Fruit fly (Drosophila melanogaster): ENCODE data around the gene CG33703.

CG33703 gene

dm6 chr3L:9512560-9512959 is at the start of gene CG33703:
CG33703 (minus strand) TSS chr3L:9512660.
- no peak for TF ChIP-seq noc (tag; optimal IDR thresholded peaks at IDR 0.05)

dm6 chr3L:9559040-9559439 is 46.6 kb upstream of the CG33703 start:
- no peak for TF ChIP-seq noc (tag; optimal IDR thresholded peaks at IDR 0.05)

dm6 chr3L:9556666-9557065 is 44.2 kb upstream of the CG33703 start:
- TF ChIP-seq noc (tag; optimal IDR thresholded peaks at IDR 0.05): no peak

dm6 chr3L:9555004-9555403 is 42.5 kb upstream of the CG33703 start:
- TF ChIP-seq noc (tag; optimal IDR thresholded peaks at IDR 0.05): no peak

dm6 chr3L:9552190-9552809 is 39.8 kb upstream of the CG33703 start:
- no peak for TF ChIP-seq noc (tag; optimal IDR thresholded peaks at IDR 0.05)

dm6 chr3L:9550873-9551580 is 38.6 kb upstream of the CG33703 start:
- no peak for TF ChIP-seq noc (tag; optimal IDR thresholded peaks at IDR 0.05)

dm6 chr3L:9549690-9550303 is 37.3 kb upstream of the CG33703 start:
- TF ChIP-seq noc (tag; optimal IDR thresholded peaks at IDR 0.05): no peak

- TF ChIP-seq noc (tag; optimal IDR thresholded peaks at IDR 0.05): no peak
Observed at dm6 chr3L:9548800-9549199, 36.3 kb upstream of the CG33703 start.

- no peak for TF ChIP-seq noc (tag; optimal IDR thresholded peaks at IDR 0.05)
Observed at dm6 chr3L:9547910-9548309, 35.5 kb upstream of the CG33703 start.

dm6 chr3L:9546875-9547324 is 34.4 kb upstream of the CG33703 start, which contains the start of gene CG42673:
CG42673 (plus strand) TSS chr3L:9547220.
- TF ChIP-seq noc (tag; optimal IDR thresholded peaks at IDR 0.05): no peak

dm6 chr3L:9543899-9544298 is 31.4 kb upstream of the CG33703 start, which contains the start of gene Ir67a:
Ir67a (minus strand) TSS chr3L:9543999.
- no peak for TF ChIP-seq noc (tag; optimal IDR thresholded peaks at IDR 0.05)

- TF ChIP-seq noc (tag; optimal IDR thresholded peaks at IDR 0.05): no peak
Observed at dm6 chr3L:9528835-9529234, 16.4 kb upstream of the CG33703 start, which contains the start of gene Or67a. Or67a (plus strand) TSS chr3L:9529067.

- no peak for TF ChIP-seq noc (tag; optimal IDR thresholded peaks at IDR 0.05)
Observed at dm6 chr3L:9525444-9525843, 13.0 kb upstream of the CG33703 start, which contains the start of gene CG33700. CG33700 (minus strand) TSS chr3L:9525544.

dm6 chr3L:9513309-9513708 is 849 bp upstream of the CG33703 start, which contains the start of gene CG33702:
CG33702 (minus strand) TSS chr3L:9513409.
- TF ChIP-seq noc (tag; optimal IDR thresholded peaks at IDR 0.05): no peak

dm6 chr3L:9511287-9512256 is 888 bp downstream of the CG33703 start, which contains the start of gene RpS9:
RpS9 (minus strand) TSS chr3L:9511531.
- peak; percentile 59 for TF ChIP-seq noc (tag; optimal IDR thresholded peaks at IDR 0.05)
